Fruit fly (Drosophila melanogaster) whole organism, embryonic: ENCODE data around the gene SecS.
A peak's percentile ranks its signal among the peaks of the same experiment; 100 is the strongest.

ENCODE experiments used
- Asciz ChIP-seq: fragments of 200-800 bp; sonication (Bioruptor generic); optimal IDR thresholded peaks from 2 replicates; lab custom pipeline; 2017; ENCODE audit warnings: missing biosample characterization, mild to moderate bottlenecking, missing genetic modification characterization, missing genetic modification reagents
- B-H1 ChIP-seq: fragments of 200-800 bp; sonication (Bioruptor generic); IDR thresholded peaks from 3 replicates; pipeline ENCODE4 v1.3.6; 2022; ENCODE audit warnings: missing biosample characterization, missing genetic modification characterization
- Blimp-1 ChIP-seq: fragments of 200-800 bp; sonication (Bioruptor generic); optimal IDR thresholded peaks from 3 replicates; lab custom pipeline; 2018; ENCODE audit warnings: missing biosample characterization, missing genetic modification characterization, mild to moderate bottlenecking, moderate library complexity, missing genetic modification reagents
- C15 ChIP-seq: fragments of 200-800 bp; sonication (Bioruptor generic); IDR thresholded peaks from 3 replicates; pipeline ENCODE4 v1.3.6; 2022; ENCODE audit warnings: missing biosample characterization, missing genetic modification characterization
- CG10543 ChIP-seq: fragments of 200-800 bp; sonication (Bioruptor generic); optimal IDR thresholded peaks from 3 replicates; lab custom pipeline; 2017; ENCODE audit warnings: missing biosample characterization, mild to moderate bottlenecking, missing genetic modification characterization, moderate library complexity
- CG10959 ChIP-seq: fragments of 200-800 bp; sonication (Bioruptor generic); IDR thresholded peaks from 2 replicates; pipeline ENCODE4 v1.3.6; 2022; ENCODE audit warnings: missing biosample characterization, missing genetic modification characterization
- CG10979 ChIP-seq: fragments of 200-800 bp; sonication (Bioruptor generic); optimal IDR thresholded peaks from 2 replicates; lab custom pipeline; 2018; ENCODE audit warnings: missing biosample characterization, mild to moderate bottlenecking, missing genetic modification characterization, moderate library complexity
- CG11085 ChIP-seq: fragments of 200-800 bp; sonication (Bioruptor generic); IDR thresholded peaks from 2 replicates; pipeline ENCODE4 v1.3.6; 2022; ENCODE audit warnings: missing biosample characterization, missing genetic modification characterization
- CG11398 ChIP-seq: fragments of 200-800 bp; sonication (Bioruptor generic); optimal IDR thresholded peaks from 2 replicates; lab custom pipeline; 2016; ENCODE audit warnings: missing biosample characterization, missing genetic modification characterization
- CG12236 ChIP-seq: fragments of 200-800 bp; sonication (Bioruptor generic); optimal IDR thresholded peaks from 2 replicates; lab custom pipeline; 2016; ENCODE audit warnings: missing biosample characterization, missing genetic modification characterization
- CG12769 ChIP-seq: fragments of 200-800 bp; sonication (Bioruptor generic); optimal IDR thresholded peaks from 2 replicates; lab custom pipeline; 2019; ENCODE audit warnings: missing biosample characterization, mild to moderate bottlenecking, missing genetic modification characterization, moderate library complexity
- CG14710 ChIP-seq: fragments of 200-800 bp; sonication (Bioruptor generic); optimal IDR thresholded peaks from 3 replicates; lab custom pipeline; 2019; ENCODE audit warnings: missing biosample characterization, mild to moderate bottlenecking, missing genetic modification characterization, moderate library complexity
- CG15073 ChIP-seq: fragments of 200-800 bp; sonication (Bioruptor generic); optimal IDR thresholded peaks from 2 replicates; lab custom pipeline; 2016; ENCODE audit warnings: missing biosample characterization, missing genetic modification characterization
- CG1529 ChIP-seq: fragments of 200-800 bp; sonication (Bioruptor generic); optimal IDR thresholded peaks from 3 replicates; lab custom pipeline; 2018; ENCODE audit warnings: missing biosample characterization, missing genetic modification characterization
- CG15514 ChIP-seq: fragments of 200-800 bp; sonication (Bioruptor generic); optimal IDR thresholded peaks from 3 replicates; lab custom pipeline; 2017; ENCODE audit warnings: missing biosample characterization, missing genetic modification characterization, mild to moderate bottlenecking, moderate library complexity, missing genetic modification reagents
- CG1603 ChIP-seq: fragments of 200-800 bp; sonication (Bioruptor generic); optimal IDR thresholded peaks from 2 replicates; lab custom pipeline; 2019; ENCODE audit warnings: missing biosample characterization, mild to moderate bottlenecking, missing genetic modification characterization, moderate library complexity
- CG17802 ChIP-seq: fragments of 200-800 bp; sonication (Bioruptor generic); optimal IDR thresholded peaks from 2 replicates; lab custom pipeline; 2018; ENCODE audit warnings: missing biosample characterization, mild to moderate bottlenecking, missing genetic modification characterization, moderate library complexity
- CG18599 ChIP-seq: fragments of 200-800 bp; sonication (Bioruptor generic); optimal IDR thresholded peaks from 3 replicates; lab custom pipeline; 2017; ENCODE audit warnings: missing biosample characterization, missing genetic modification characterization, mild to moderate bottlenecking, moderate library complexity, missing genetic modification reagents
- CG30431 ChIP-seq: fragments of 200-800 bp; sonication (Bioruptor generic); optimal IDR thresholded peaks from 2 replicates; lab custom pipeline; 2017; ENCODE audit warnings: missing biosample characterization, missing genetic modification characterization
- CG31388 ChIP-seq: fragments of 200-800 bp; sonication (Bioruptor generic); optimal IDR thresholded peaks from 2 replicates; lab custom pipeline; 2016; ENCODE audit warnings: missing biosample characterization, missing genetic modification characterization
- CG33213 ChIP-seq: fragments of 200-800 bp; sonication (Bioruptor generic); optimal IDR thresholded peaks from 3 replicates; lab custom pipeline; 2016; ENCODE audit warnings: missing biosample characterization, missing genetic modification characterization
- CG3838 ChIP-seq: fragments of 200-800 bp; sonication (Bioruptor generic); optimal IDR thresholded peaks from 3 replicates; lab custom pipeline; 2016; ENCODE audit warnings: missing biosample characterization, missing genetic modification characterization
- CG6254 ChIP-seq: fragments of 200-800 bp; sonication (Bioruptor generic); optimal IDR thresholded peaks from 3 replicates; lab custom pipeline; 2017; ENCODE audit warnings: mild to moderate bottlenecking, missing biosample characterization, missing genetic modification reagents, missing genetic modification characterization
- CG6683 ChIP-seq: fragments of 200-800 bp; sonication (Bioruptor generic); optimal IDR thresholded peaks from 2 replicates; lab custom pipeline; 2017; ENCODE audit warnings: missing biosample characterization, mild to moderate bottlenecking, missing genetic modification characterization, missing genetic modification reagents
- Jarid2 ChIP-seq: fragments of 200-800 bp; sonication (Bioruptor generic); optimal IDR thresholded peaks from 3 replicates; lab custom pipeline; 2017; ENCODE audit warnings: mild to moderate bottlenecking, missing biosample characterization, missing genetic modification reagents, missing genetic modification characterization
- NC2α ChIP-seq: fragments of 200-800 bp; sonication (Bioruptor generic); optimal IDR thresholded peaks from 2 replicates; lab custom pipeline; 2016; ENCODE audit warnings: missing biosample characterization, missing genetic modification characterization
- NK7.1 ChIP-seq: fragments of 200-800 bp; sonication (Bioruptor generic); optimal IDR thresholded peaks from 3 replicates; lab custom pipeline; 2016; ENCODE audit warnings: missing biosample characterization, missing genetic modification characterization
- Sry-β ChIP-seq: fragments of 200-800 bp; sonication (Bioruptor generic); optimal IDR thresholded peaks from 2 replicates; lab custom pipeline; 2018; ENCODE audit warnings: missing biosample characterization, mild to moderate bottlenecking, missing genetic modification characterization, moderate library complexity
- TFAM ChIP-seq: fragments of 200-800 bp; sonication (Bioruptor generic); optimal IDR thresholded peaks from 2 replicates; lab custom pipeline; 2017; ENCODE audit warnings: missing biosample characterization, missing genetic modification characterization, inconsistent platforms
- Usf ChIP-seq: fragments of 200-800 bp; sonication (Bioruptor generic); optimal IDR thresholded peaks from 2 replicates; lab custom pipeline; 2017; ENCODE audit warnings: missing genotype, missing biosample characterization, missing genetic modification characterization
- ac ChIP-seq: fragments of 200-800 bp; sonication (Bioruptor generic); optimal IDR thresholded peaks from 3 replicates; lab custom pipeline; 2017; ENCODE audit warnings: missing biosample characterization, mild to moderate bottlenecking, missing genetic modification characterization
- ap ChIP-seq: fragments of 200-800 bp; sonication (Bioruptor generic); IDR thresholded peaks from 2 replicates; pipeline ENCODE4 v1.3.6; 2022; ENCODE audit warnings: missing biosample characterization, missing genetic modification characterization
- az2 ChIP-seq: fragments of 200-800 bp; sonication (Bioruptor generic); optimal IDR thresholded peaks from 3 replicates; lab custom pipeline; 2016; ENCODE audit warnings: missing biosample characterization, missing genetic modification characterization
- br ChIP-seq: fragments of >200 bp; optimal IDR thresholded peaks from 2 replicates; lab custom pipeline; 2017
- croc ChIP-seq: fragments of 200-800 bp; sonication (Bioruptor generic); conservative IDR thresholded peaks from 3 replicates; pipeline ENCODE4 v1.3.6; 2022; ENCODE audit warnings: missing biosample characterization, missing genetic modification characterization
- da ChIP-seq: fragments of 200-800 bp; sonication (Bioruptor generic); optimal IDR thresholded peaks from 2 replicates; lab custom pipeline; 2016; ENCODE audit warnings: missing biosample characterization, missing genetic modification characterization
- dan ChIP-seq: fragments of 200-800 bp; sonication (Bioruptor generic); IDR thresholded peaks from 2 replicates; pipeline ENCODE4 v1.3.6; 2022; ENCODE audit warnings: missing biosample characterization, missing genetic modification characterization
- exex ChIP-seq: fragments of 200-800 bp; sonication (Bioruptor generic); optimal IDR thresholded peaks from 4 replicates; lab custom pipeline; 2018; ENCODE audit warnings: missing biosample characterization, mild to moderate bottlenecking, missing genetic modification characterization, moderate library complexity
- grn ChIP-seq: fragments of 200-800 bp; sonication (Bioruptor generic); optimal IDR thresholded peaks from 3 replicates; lab custom pipeline; 2017; ENCODE audit warnings: missing biosample characterization, missing genetic modification characterization
- gsb ChIP-seq: fragments of 200-800 bp; sonication (Bioruptor generic); IDR thresholded peaks from 2 replicates; pipeline ENCODE4 v1.3.6; 2022; ENCODE audit warnings: missing biosample characterization, missing genetic modification characterization
- hb ChIP-seq: fragments of 200-800 bp; sonication (Bioruptor generic); IDR thresholded peaks from 3 replicates; pipeline ENCODE4 v1.3.6; 2022; ENCODE audit warnings: missing biosample characterization, missing genetic modification characterization; ENCODE audit not compliant: partially characterized antibody
- jigr1 ChIP-seq: fragments of 200-800 bp; sonication (Bioruptor generic); IDR thresholded peaks from 3 replicates; pipeline ENCODE4 v1.3.6; 2022; ENCODE audit warnings: missing biosample characterization, missing genetic modification characterization
- jumu ChIP-seq: fragments of 200-800 bp; sonication (Bioruptor generic); optimal IDR thresholded peaks from 3 replicates; lab custom pipeline; 2016; ENCODE audit warnings: missing biosample characterization, missing genetic modification characterization
- kah ChIP-seq: fragments of 200-800 bp; sonication (Bioruptor generic); optimal IDR thresholded peaks from 2 replicates; lab custom pipeline; 2018; ENCODE audit warnings: missing biosample characterization, mild to moderate bottlenecking, missing genetic modification characterization
- lov ChIP-seq, 2 experiments: fragments of 200-800 bp in 1 of 2; fragments of >200 bp in 1 of 2; sonication (Bioruptor generic) in 1 of 2; IDR thresholded peaks in 1 of 2; optimal IDR thresholded peaks in 1 of 2; 2 replicates in 1 of 2; 3 replicates in 1 of 2; pipeline versions ENCODE4 v1.3.6 to Lab custom; 2017 to 2022; ENCODE audit warnings: missing biosample characterization in 1 of 2, missing genetic modification characterization in 1 of 2
- nerfin-1 ChIP-seq: fragments of 200-800 bp; sonication (Bioruptor generic); optimal IDR thresholded peaks from 3 replicates; lab custom pipeline; 2019; ENCODE audit warnings: missing biosample characterization, mild to moderate bottlenecking, missing genetic modification characterization, moderate library complexity
- phol ChIP-seq: fragments of 200-800 bp; sonication (Bioruptor generic); optimal IDR thresholded peaks from 3 replicates; lab custom pipeline; 2018; ENCODE audit warnings: missing biosample characterization, mild to moderate bottlenecking, missing genetic modification characterization, moderate library complexity
- ranshi ChIP-seq: fragments of 200-800 bp; sonication (Bioruptor generic); IDR thresholded peaks from 2 replicates; pipeline ENCODE4 v1.3.6; 2022; ENCODE audit warnings: missing biosample characterization, missing genetic modification characterization
- slp2 ChIP-seq: fragments of 200-800 bp; sonication (Bioruptor generic); optimal IDR thresholded peaks from 2 replicates; lab custom pipeline; 2016; ENCODE audit warnings: missing biosample characterization, missing genetic modification characterization
- twi ChIP-seq: fragments of 200-800 bp; optimal IDR thresholded peaks from 2 replicates; lab custom pipeline; 2019; ENCODE audit warnings: missing biosample characterization, mild to moderate bottlenecking, missing genetic modification characterization, moderate library complexity

The SecS gene

dm6 chr3R:5565623-5566022 lies 35.6 kb upstream of the SecS start (continued):
- TF ChIP-seq kah (peak; percentile 36), CG15073 (no peak), nerfin-1 (tag; lab: Kevin White, UChicago) (peak; percentile 60), CG14710 (peak; percentile 28), CG12769 (peak; percentile 88), B-H1 (peak; percentile 84), TFAM (no peak), twi (tag; lab: Kevin White, UChicago) (peak; percentile 21), CG17802 (peak; percentile 59), croc (peak; percentile 56; the same call in 2 of the 3 replicates), CG1603 (tag; lab: Kevin White, UChicago) (peak; percentile 77), ap (peak; percentile 64), NC2α (GFP tag; lab: Kevin White, UChicago) (peak; percentile 34), exex (peak; percentile 95), da (peak; percentile 12), jumu (GFP tag; lab: Kevin White, UChicago) (peak; percentile 79), C15 (GFP tag; lab: Robert Waterston, UW) (peak; percentile 74; the same call in 2 of the 3 replicates), CG15514 (GFP tag; lab: Kevin White, UChicago) (peak; percentile 80), CG10543 (peak; percentile 69), Asciz (peak; percentile 78), CG31388 (GFP tag; lab: Kevin White, UChicago) (peak; percentile 40), az2 (GFP tag; lab: Kevin White, UChicago) (peak; percentile 74), CG10959 (GFP tag; lab: Robert Waterston, UW) (no peak), NK7.1 (GFP tag; lab: Kevin White, UChicago) (peak; percentile 58), CG6254 (GFP tag; lab: Kevin White, UChicago) (peak; percentile 60), CG1529 (peak; percentile 70), CG11398 (peak; percentile 49), CG12236 (GFP tag; lab: Kevin White, UChicago) (no peak), ranshi (GFP tag; lab: Robert Waterston, UW) (peak; percentile 86), br (lab: Kevin White, UChicago) (no peak), CG3838 (GFP tag; lab: Kevin White, UChicago) (peak; percentile 28), slp2 (peak; percentile 54), CG10979 (tag; lab: Kevin White, UChicago) (peak; percentile 67), jigr1 (GFP tag; lab: Robert Waterston, UW) (no peak), ac (GFP tag; lab: Kevin White, UChicago) (no peak), gsb (peak; percentile 59), CG30431 (GFP tag; lab: Kevin White, UChicago) (peak; percentile 54), grn (peak; percentile 92), lov (optimal IDR thresholded peaks at IDR 0.05; lab: Kevin White, UChicago) (no peak), lov (GFP tag; IDR thresholded peaks at IDR 0.05; lab: Robert Waterston, UW) (peak; percentile 66; the same call in 1 of the 3 replicates), CG11085 (GFP tag; lab: Robert Waterston, UW) (peak; percentile 55), Sry-β (GFP tag; lab: Kevin White, UChicago) (no peak), CG6683 (GFP tag; lab: Kevin White, UChicago) (peak; percentile 59), hb (GFP tag; lab: Robert Waterston, UW) (no peak), CG18599 (peak; percentile 91), Usf (GFP tag; lab: Kevin White, UChicago) (peak; percentile 11), CG33213 (peak; percentile 59), phol (peak; percentile 69), Blimp-1 (GFP tag; lab: Kevin White, UChicago) (peak; percentile 69), Jarid2 (GFP tag; lab: Kevin White, UChicago) (no peak), dan (GFP tag; lab: Robert Waterston, UW) (0 out of 2 replicates have a peak, but pooled peaks have one; percentile 26)
